Fruit fly (Drosophila melanogaster) whole organism, prepupa: ENCODE results near the gene CG31800.
A peak's percentile ranks its signal among the peaks of the same experiment; 100 is the strongest.

Experiments
- Blimp-1 ChIP-seq: fragments of 200-800 bp; sonication (Bioruptor generic); optimal IDR thresholded peaks from 3 replicates; lab custom pipeline; 2017; ENCODE audit warnings: missing biosample characterization, missing genetic modification characterization, mild to moderate bottlenecking, moderate library complexity, missing genetic modification reagents
- CG10669 ChIP-seq: fragments of 200-800 bp; sonication (Bioruptor generic); optimal IDR thresholded peaks from 3 replicates; lab custom pipeline; 2018; ENCODE audit warnings: missing biosample characterization, mild to moderate bottlenecking, missing genetic modification characterization, moderate library complexity
- CG11294 ChIP-seq: fragments of 200-800 bp; sonication (Bioruptor generic); IDR thresholded peaks from 2 replicates; pipeline ENCODE4 v1.3.6; 2022; ENCODE audit warnings: missing biosample characterization, missing genetic modification characterization
- CG11762 ChIP-seq: fragments of 200-800 bp; sonication (Bioruptor generic); optimal IDR thresholded peaks from 3 replicates; lab custom pipeline; 2016; ENCODE audit warnings: missing biosample characterization, missing genetic modification characterization; ENCODE audit not compliant: insufficient read depth
- CG1621 ChIP-seq: fragments of 200-800 bp; sonication (Bioruptor generic); optimal IDR thresholded peaks from 3 replicates; lab custom pipeline; 2018; ENCODE audit warnings: missing biosample characterization, mild to moderate bottlenecking, missing genetic modification characterization
- CG16779 ChIP-seq: fragments of 200-800 bp; sonication (Bioruptor generic); optimal IDR thresholded peaks from 3 replicates; lab custom pipeline; 2017; ENCODE audit warnings: missing biosample characterization, mild to moderate bottlenecking, missing genetic modification characterization
- CG3032 ChIP-seq: fragments of 200-800 bp; optimal IDR thresholded peaks from 2 replicates; lab custom pipeline; 2019; ENCODE audit warnings: missing biosample characterization, mild to moderate bottlenecking, missing genetic modification characterization, moderate library complexity
- CG31627 ChIP-seq: fragments of 200-800 bp; sonication (Bioruptor generic); optimal IDR thresholded peaks from 3 replicates; lab custom pipeline; 2016; ENCODE audit warnings: missing biosample characterization, missing genetic modification characterization
- CG32006 ChIP-seq: fragments of 200-800 bp; sonication (Bioruptor generic); optimal IDR thresholded peaks from 3 replicates; lab custom pipeline; 2017; ENCODE audit warnings: missing biosample characterization, mild to moderate bottlenecking, missing genetic modification characterization
- CG34406 ChIP-seq: fragments of 200-800 bp; sonication (Bioruptor generic); optimal IDR thresholded peaks from 3 replicates; lab custom pipeline; 2016; ENCODE audit warnings: missing biosample characterization, missing genetic modification characterization
- CG3919 ChIP-seq: fragments of 200-800 bp; sonication (Bioruptor generic); optimal IDR thresholded peaks from 3 replicates; lab custom pipeline; 2016; ENCODE audit warnings: missing biosample characterization, missing genetic modification characterization
- CG4318 ChIP-seq: fragments of 200-800 bp; sonication (Bioruptor generic); optimal IDR thresholded peaks from 3 replicates; lab custom pipeline; 2017; ENCODE audit warnings: missing biosample characterization, mild to moderate bottlenecking, missing genetic modification characterization
- CG6163 ChIP-seq: fragments of 200-800 bp; sonication (Bioruptor generic); IDR thresholded peaks from 3 replicates; pipeline ENCODE4 v1.3.6; 2022; ENCODE audit warnings: missing biosample characterization, missing genetic modification characterization
- CG6276 ChIP-seq: fragments of 200-800 bp; sonication (Bioruptor generic); optimal IDR thresholded peaks from 2 replicates; lab custom pipeline; 2017; ENCODE audit warnings: missing biosample characterization, mild to moderate bottlenecking, missing genetic modification characterization
- CG6808 ChIP-seq: fragments of 200-800 bp; sonication (Bioruptor generic); optimal IDR thresholded peaks from 3 replicates; lab custom pipeline; 2017; ENCODE audit warnings: missing biosample characterization, missing genetic modification characterization, mild to moderate bottlenecking, moderate library complexity, missing genetic modification reagents
- CG6854 ChIP-seq: fragments of 200-800 bp; sonication (Bioruptor generic); optimal IDR thresholded peaks from 2 replicates; lab custom pipeline; 2017; ENCODE audit warnings: missing biosample characterization, mild to moderate bottlenecking, missing genetic modification characterization
- CG8119 ChIP-seq: fragments of 200-800 bp; sonication (Bioruptor generic); IDR thresholded peaks from 3 replicates; pipeline ENCODE4 v1.3.6; 2022; ENCODE audit warnings: missing biosample characterization, missing genetic modification characterization
- CG8319 ChIP-seq: fragments of 200-800 bp; sonication (Bioruptor generic); optimal IDR thresholded peaks from 3 replicates; lab custom pipeline; 2016; ENCODE audit warnings: missing biosample characterization, missing genetic modification characterization
- CG8632 ChIP-seq: fragments of 200-800 bp; sonication (Bioruptor generic); optimal IDR thresholded peaks from 3 replicates; lab custom pipeline; 2016; ENCODE audit warnings: missing biosample characterization, missing genetic modification characterization
- CG9139 ChIP-seq: fragments of 200-800 bp; sonication (Bioruptor generic); optimal IDR thresholded peaks from 3 replicates; lab custom pipeline; 2017; ENCODE audit warnings: missing biosample characterization, mild to moderate bottlenecking, missing genetic modification characterization
- Eip93F ChIP-seq: fragments of 200-800 bp; sonication (Bioruptor generic); optimal IDR thresholded peaks from 2 replicates; lab custom pipeline; 2016; ENCODE audit warnings: missing biosample characterization, mild to moderate bottlenecking, missing genetic modification characterization
- Ets21C ChIP-seq: fragments of 200-800 bp; sonication (Bioruptor generic); optimal IDR thresholded peaks from 3 replicates; lab custom pipeline; 2016; ENCODE audit warnings: missing biosample characterization, missing genetic modification characterization
- Gug ChIP-seq: fragments of 200-800 bp; sonication (Bioruptor generic); IDR thresholded peaks from 2 replicates; pipeline ENCODE4 v1.3.6; 2022; ENCODE audit warnings: missing biosample characterization, missing genetic modification characterization
- Hr39 ChIP-seq: fragments of 200-800 bp; sonication (Bioruptor generic); optimal IDR thresholded peaks from 2 replicates; lab custom pipeline; 2016; ENCODE audit warnings: missing biosample characterization, missing genetic modification characterization
- Hr4 ChIP-seq: fragments of 200-800 bp; sonication (Bioruptor generic); optimal IDR thresholded peaks from 3 replicates; lab custom pipeline; 2016; ENCODE audit warnings: missing biosample characterization, missing genetic modification characterization
- Lpt ChIP-seq: fragments of 200-800 bp; sonication (Bioruptor generic); optimal IDR thresholded peaks from 3 replicates; lab custom pipeline; 2016; ENCODE audit warnings: missing biosample characterization, missing genetic modification characterization
- Met ChIP-seq: fragments of 200-800 bp; sonication (Bioruptor generic); optimal IDR thresholded peaks from 3 replicates; lab custom pipeline; 2016; ENCODE audit warnings: missing biosample characterization, missing genetic modification characterization
- Smox ChIP-seq: fragments of 200-800 bp; sonication (Bioruptor generic); optimal IDR thresholded peaks from 3 replicates; lab custom pipeline; 2016; ENCODE audit warnings: missing biosample characterization, missing genetic modification characterization
- Sox102F ChIP-seq: fragments of 200-800 bp; sonication (Bioruptor generic); optimal IDR thresholded peaks from 2 replicates; lab custom pipeline; 2016; ENCODE audit warnings: missing biosample characterization, mild to moderate bottlenecking, missing genetic modification characterization
- Sox15 ChIP-seq: fragments of 200-800 bp; sonication (Bioruptor generic); optimal IDR thresholded peaks from 3 replicates; lab custom pipeline; 2016; ENCODE audit warnings: missing biosample characterization, missing genetic modification characterization
- acj6 ChIP-seq: fragments of 200-800 bp; sonication (Bioruptor generic); optimal IDR thresholded peaks from 3 replicates; lab custom pipeline; 2016; ENCODE audit warnings: missing biosample characterization, missing genetic modification characterization
- cyc ChIP-seq: fragments of 200-800 bp; sonication (Bioruptor generic); optimal IDR thresholded peaks from 3 replicates; lab custom pipeline; 2016; ENCODE audit warnings: missing biosample characterization, missing genetic modification characterization
- dsx ChIP-seq: fragments of 200-800 bp; optimal IDR thresholded peaks from 3 replicates; lab custom pipeline; 2019; ENCODE audit warnings: missing biosample characterization, mild to moderate bottlenecking, missing genetic modification characterization, moderate library complexity; ENCODE audit not compliant: poor library complexity, severe bottlenecking
- eg ChIP-seq: fragments of 200-800 bp; sonication (Bioruptor generic); IDR thresholded peaks from 3 replicates; pipeline ENCODE4 v1.3.6; 2022; ENCODE audit warnings: missing biosample characterization, missing genetic modification characterization
- esn ChIP-seq: fragments of 200-800 bp; sonication (Bioruptor generic); optimal IDR thresholded peaks from 2 replicates; lab custom pipeline; 2016; ENCODE audit warnings: missing biosample characterization, mild to moderate bottlenecking, missing genetic modification characterization, moderate library complexity
- fd59A ChIP-seq: fragments of 200-800 bp; sonication (Bioruptor generic); optimal IDR thresholded peaks from 2 replicates; lab custom pipeline; 2017; ENCODE audit warnings: missing biosample characterization, mild to moderate bottlenecking, missing genetic modification characterization, missing genetic modification reagents
- lz ChIP-seq: fragments of 200-800 bp; sonication (Bioruptor generic); optimal IDR thresholded peaks from 3 replicates; lab custom pipeline; 2016; ENCODE audit warnings: missing biosample characterization, missing genetic modification characterization
- pdm3 ChIP-seq: fragments of 200-800 bp; sonication (Bioruptor generic); optimal IDR thresholded peaks from 3 replicates; lab custom pipeline; 2016; ENCODE audit warnings: missing biosample characterization, missing genetic modification characterization
- salr ChIP-seq, 2 experiments: fragments of 200-800 bp; sonication (Bioruptor generic); optimal IDR thresholded peaks; 3 replicates each; lab custom pipeline; 2016 to 2018; ENCODE audit warnings: missing biosample characterization in 2 of 2, missing genetic modification characterization in 2 of 2, mild to moderate bottlenecking in 1 of 2
- spab ChIP-seq: fragments of 200-800 bp; sonication (Bioruptor generic); optimal IDR thresholded peaks from 2 replicates; lab custom pipeline; 2017; ENCODE audit warnings: missing biosample characterization, mild to moderate bottlenecking, missing genetic modification characterization, missing genetic modification reagents
- ss ChIP-seq, 2 experiments: fragments of 200-800 bp; sonication (Bioruptor generic); optimal IDR thresholded peaks; 2 replicates in 1 of 2; 3 replicates in 1 of 2; lab custom pipeline; 2017 to 2018; ENCODE audit warnings: mild to moderate bottlenecking in 2 of 2, missing biosample characterization in 2 of 2, missing genetic modification characterization in 2 of 2, moderate library complexity in 1 of 2
- svp ChIP-seq: fragments of 200-800 bp; sonication (Bioruptor generic); peaks from one replicate; lab custom pipeline; 2016; ENCODE audit warnings: missing biosample characterization, missing genetic modification characterization
- topi ChIP-seq: fragments of 200-800 bp; sonication (Bioruptor generic); optimal IDR thresholded peaks from 3 replicates; lab custom pipeline; 2016; ENCODE audit warnings: missing biosample characterization, missing genetic modification characterization

Gene CG31800

DNA sequence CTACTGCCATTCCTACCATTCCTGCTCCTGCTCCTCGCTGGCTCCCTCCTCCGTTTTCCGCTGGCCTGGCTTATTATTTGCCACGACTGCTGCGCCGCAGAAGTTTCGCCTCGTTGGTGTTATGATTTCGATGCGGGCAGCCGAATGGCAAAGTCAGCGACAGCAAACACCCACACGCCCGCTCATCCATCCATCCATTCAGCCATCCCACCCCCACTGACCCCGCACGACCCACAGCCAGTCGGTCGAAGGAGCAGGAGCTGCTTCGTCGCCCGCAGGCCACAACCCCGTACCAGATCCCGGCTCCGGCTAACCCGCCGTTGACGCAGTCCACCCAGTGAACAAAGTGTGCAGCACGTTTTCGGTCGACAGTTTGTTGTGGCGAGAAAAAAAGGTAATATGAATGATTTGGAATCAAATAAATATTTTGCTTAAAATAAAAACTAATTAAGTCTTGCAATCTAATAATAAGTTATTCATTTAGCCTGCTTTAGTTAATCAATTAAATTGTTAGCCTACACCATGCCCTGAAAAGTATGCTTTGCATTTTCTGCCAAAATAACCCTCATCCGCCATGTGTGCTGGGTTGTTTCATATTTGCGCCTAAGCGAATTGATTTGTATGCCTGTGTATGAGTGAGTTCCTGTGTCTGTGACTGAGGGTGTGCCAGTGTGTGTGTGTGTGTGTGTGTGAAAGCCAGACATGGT lies 7.7 kb downstream of the CG31800 start (continued):
- TF ChIP-seq salr (GFP tag; optimal IDR thresholded peaks at IDR 0.05; lab: Kevin White, UChicago) (peak; percentile 32), CG11294 (GFP tag; lab: Robert Waterston, UW) (no peak), CG9139 (GFP tag; lab: Kevin White, UChicago) (peak; percentile 54), Lpt (no peak), cyc (GFP tag; lab: Kevin White, UChicago) (peak; percentile 9), CG3032 (tag; lab: Kevin White, UChicago) (peak; percentile 70), CG6808 (GFP tag; lab: Kevin White, UChicago) (peak; percentile 71), CG32006 (GFP tag; lab: Kevin White, UChicago) (peak; percentile 55), Sox15 (GFP tag; lab: Kevin White, UChicago) (peak; percentile 33), Smox (GFP tag; lab: Kevin White, UChicago) (peak; percentile 44), topi (GFP tag; lab: Kevin White, UChicago) (peak; percentile 25)
- TF ChIP-seq, all 60 proteins: peak for 46

DNA sequence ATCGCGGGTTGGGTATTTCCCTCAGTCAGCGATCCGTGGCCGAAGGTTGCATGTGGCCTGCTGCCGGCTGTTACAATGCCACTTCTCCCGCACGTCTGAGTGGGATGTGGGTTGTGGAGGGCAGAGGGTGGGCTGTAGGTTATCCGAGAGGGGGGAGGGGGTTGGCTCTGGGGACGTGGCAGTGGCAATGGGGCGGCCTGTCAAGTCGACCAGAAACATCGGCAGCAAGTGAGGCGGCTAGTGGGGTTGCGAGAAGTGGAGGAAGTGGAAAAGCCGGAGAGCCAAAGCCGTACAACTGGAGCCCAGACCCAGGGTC lies 9.7 kb downstream of the CG31800 start:
- TF ChIP-seq CG6808 (GFP tag; lab: Kevin White, UChicago): no peak
- TF ChIP-seq CG8632: no peak
- TF ChIP-seq CG34406: no peak
- TF ChIP-seq dsx: peak; percentile 6
- peak in 1 of 2 experiments; percentile 9 for TF ChIP-seq ss (GFP tag; optimal IDR thresholded peaks at IDR 0.05; lab: Kevin White, UChicago)
- no peak for TF ChIP-seq Sox102F
- TF ChIP-seq Sox15 (GFP tag; lab: Kevin White, UChicago): no peak
- no peak for TF ChIP-seq CG32006 (GFP tag; lab: Kevin White, UChicago)

DNA sequence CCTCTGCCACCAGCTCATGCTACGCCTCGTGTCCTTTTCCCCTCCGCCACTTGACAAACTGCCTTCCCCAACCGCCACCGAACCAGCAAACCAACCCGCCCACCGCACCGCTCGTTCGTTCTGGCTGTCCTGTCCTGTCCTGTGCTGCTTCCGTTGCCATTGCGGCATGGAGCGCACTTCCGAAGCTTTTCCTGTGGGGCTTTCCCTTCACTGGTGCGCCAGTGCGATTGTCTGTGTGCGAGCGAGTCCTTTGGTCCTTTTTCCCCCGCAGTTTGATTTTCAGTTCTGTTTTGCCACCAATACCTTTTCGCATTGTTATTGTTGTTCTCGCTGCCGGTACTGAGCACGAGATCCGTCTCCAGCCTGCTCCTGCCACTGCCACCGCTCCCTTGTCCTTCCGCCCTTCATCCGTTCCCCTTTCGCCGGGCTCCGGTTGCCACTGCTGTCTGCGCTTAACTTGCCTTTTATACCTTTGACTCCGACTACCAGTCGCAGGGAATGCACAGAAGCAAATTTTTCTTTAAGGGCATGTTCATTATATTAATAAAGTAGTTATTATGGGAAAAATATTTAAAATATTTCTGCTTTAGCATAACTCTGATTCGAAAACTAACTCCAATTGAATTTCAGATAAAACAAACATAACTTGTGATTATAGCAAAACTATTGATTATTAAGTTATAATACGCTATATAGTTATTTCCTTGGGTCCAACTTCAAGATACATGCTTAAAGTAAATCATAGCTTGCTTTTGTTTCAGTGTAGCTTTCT lies 10.2 kb downstream of the CG31800 start:
- peak; percentile 8 for TF ChIP-seq CG11762
- no peak for TF ChIP-seq CG6163 (GFP tag; lab: Robert Waterston, UW)
- peak; percentile 70 for TF ChIP-seq CG32006 (GFP tag; lab: Kevin White, UChicago)
- peak; percentile 34 for TF ChIP-seq Hr39 (GFP tag; lab: Kevin White, UChicago)
- peak; percentile 57; the same call in 2 of the 3 replicates for TF ChIP-seq CG8119
- peak; percentile 22 for TF ChIP-seq Sox102F
- TF ChIP-seq CG1621 (tag; lab: Kevin White, UChicago): peak; percentile 61
- TF ChIP-seq CG31627 (GFP tag; lab: Kevin White, UChicago): peak; percentile 42
- no peak for TF ChIP-seq Eip93F (GFP tag; lab: Kevin White, UChicago)
- peak; percentile 10 for TF ChIP-seq CG16779 (tag; lab: Kevin White, UChicago)
- peak; percentile 49 for TF ChIP-seq fd59A (GFP tag; lab: Kevin White, UChicago)
- peak; percentile 62 for TF ChIP-seq esn (GFP tag; lab: Kevin White, UChicago)
- TF ChIP-seq Sox15 (GFP tag; lab: Kevin White, UChicago): peak; percentile 42
- peak; percentile 77 for TF ChIP-seq CG10669 (GFP tag; lab: Kevin White, UChicago)
- TF ChIP-seq CG6854 (GFP tag; lab: Kevin White, UChicago): no peak
- TF ChIP-seq CG4318 (GFP tag; lab: Kevin White, UChicago): peak; percentile 28
- peak; percentile 46 for TF ChIP-seq pdm3 (GFP tag; lab: Kevin White, UChicago)
- no peak for TF ChIP-seq Gug (GFP tag; lab: Robert Waterston, UW)
- TF ChIP-seq Blimp-1 (GFP tag; lab: Kevin White, UChicago): peak; percentile 30
- no peak for TF ChIP-seq eg
- peak; percentile 66 for TF ChIP-seq svp
- TF ChIP-seq spab (GFP tag; lab: Kevin White, UChicago): peak; percentile 71
- peak; percentile 33 for TF ChIP-seq Ets21C (GFP tag; lab: Kevin White, UChicago)
- peak; percentile 31 to 39 for TF ChIP-seq salr (GFP tag; optimal IDR thresholded peaks at IDR 0.05; lab: Kevin White, UChicago)
- no peak; the same call in 1 of the 2 replicates for TF ChIP-seq CG11294 (GFP tag; lab: Robert Waterston, UW)
- peak; percentile 37 for TF ChIP-seq CG8319 (GFP tag; lab: Kevin White, UChicago)
- TF ChIP-seq CG6276 (GFP tag; lab: Kevin White, UChicago): peak; percentile 32
- no peak for TF ChIP-seq Lpt
- peak; percentile 54 for TF ChIP-seq CG3919 (GFP tag; lab: Kevin White, UChicago)
- peak; percentile 62 for TF ChIP-seq CG8632
- peak; percentile 48 for TF ChIP-seq Hr4
- TF ChIP-seq Met (GFP tag; lab: Kevin White, UChicago): peak; percentile 55
- TF ChIP-seq Smox (GFP tag; lab: Kevin White, UChicago): peak; percentile 57
- TF ChIP-seq lz (GFP tag; lab: Kevin White, UChicago): peak; percentile 52
- peak; percentile 56 for TF ChIP-seq acj6 (GFP tag; lab: Kevin White, UChicago)
